Worm (Caenorhabditis elegans): ENCODE data around the gene tag-196.

ce11 chrV:8631277-8631765 is 36.6 kb downstream of the tag-196 start, which contains the start of gene atg-18:
- TF ChIP-seq cog-1 (tag; optimal IDR thresholded peaks at IDR 0.05), result peak; percentile 2
- no peak for TF ChIP-seq ref-1 (GFP tag; conservative IDR thresholded peaks at IDR 0.05)
- peak; percentile 51; the same call in 1 of the 2 replicates for TF ChIP-seq klf-2 (GFP tag; conservative IDR thresholded peaks at IDR 0.05)
- TF ChIP-seq ztf-29 (GFP tag; IDR thresholded peaks at IDR 0.05), result peak; percentile 58; the same call in 1 of the 2 replicates
- no peak for TF ChIP-seq tab-1 (GFP tag; IDR thresholded peaks at IDR 0.05)
- TF ChIP-seq ztf-23 (GFP tag; IDR thresholded peaks at IDR 0.05), result peak; percentile 68; the same call in 1 of the 2 replicates

Data from whole organism, midembryonic.